Worm (Caenorhabditis elegans) whole organism, late embryonic: ENCODE data around the gene col-154.

Experiments
- C08G9.2 ChIP-seq: sonication (generic microtip); optimal IDR thresholded peaks from 2 replicates; lab custom pipeline; 2016; ENCODE audit warnings: mild to moderate bottlenecking, missing genetic modification characterization, moderate library complexity, missing compliant biosample characterization
- C38D4.7 ChIP-seq: fragments of 200-800 bp; sonication (Bioruptor generic); optimal IDR thresholded peaks from 2 replicates; lab custom pipeline; 2018; ENCODE audit warnings: mild to moderate bottlenecking, missing genetic modification characterization, moderate library complexity, missing compliant biosample characterization
- F13H6.1 ChIP-seq: sonication (generic microtip); optimal IDR thresholded peaks from 2 replicates; lab custom pipeline; 2016; ENCODE audit warnings: missing genetic modification characterization, missing compliant biosample characterization
- K02D7.2 ChIP-seq: sonication (generic microtip); optimal IDR thresholded peaks from 2 replicates; lab custom pipeline; 2017; ENCODE audit warnings: mild to moderate bottlenecking, missing genetic modification characterization, missing compliant biosample characterization
- T23F11.4 ChIP-seq: fragments of 200-800 bp; sonication (Bioruptor generic); optimal IDR thresholded peaks from 2 replicates; lab custom pipeline; 2018; ENCODE audit warnings: mild to moderate bottlenecking, missing genetic modification characterization, missing compliant biosample characterization
- Y22D7AL.16 ChIP-seq: sonication (generic microtip); optimal IDR thresholded peaks from 2 replicates; lab custom pipeline; 2016; ENCODE audit warnings: missing genetic modification characterization, missing compliant biosample characterization
- ceh-18 ChIP-seq: sonication (generic microtip); optimal IDR thresholded peaks from 2 replicates; lab custom pipeline; 2016; ENCODE audit warnings: missing genetic modification characterization, missing compliant biosample characterization
- ceh-2 ChIP-seq: sonication (generic microtip); optimal IDR thresholded peaks from 2 replicates; lab custom pipeline; 2016; ENCODE audit warnings: missing genotype, missing genetic modification characterization, missing compliant biosample characterization
- ceh-22 ChIP-seq: sonication (generic microtip); optimal IDR thresholded peaks from 2 replicates; lab custom pipeline; 2017; ENCODE audit warnings: missing biosample characterization, missing genetic modification characterization
- ceh-24 ChIP-seq: sonication (generic microtip); optimal IDR thresholded peaks from 2 replicates; lab custom pipeline; 2016; ENCODE audit warnings: mild to moderate bottlenecking, missing genetic modification characterization, missing compliant biosample characterization
- ceh-31 ChIP-seq: sonication (generic microtip); optimal IDR thresholded peaks from 2 replicates; lab custom pipeline; 2016; ENCODE audit warnings: missing genetic modification characterization, missing compliant biosample characterization
- ceh-48 ChIP-seq: sonication (generic microtip); optimal IDR thresholded peaks from 2 replicates; lab custom pipeline; 2016; ENCODE audit warnings: missing genetic modification characterization, inconsistent platforms, missing compliant biosample characterization
- ceh-6 ChIP-seq: fragments of 200-800 bp; sonication (Bioruptor generic); optimal IDR thresholded peaks from 2 replicates; lab custom pipeline; 2018; ENCODE audit warnings: mild to moderate bottlenecking, missing genetic modification characterization, missing compliant biosample characterization
- ceh-9 ChIP-seq: sonication (generic microtip); optimal IDR thresholded peaks from 2 replicates; lab custom pipeline; 2016; ENCODE audit warnings: mild to moderate bottlenecking, missing genetic modification characterization, inconsistent platforms, missing compliant biosample characterization
- che-1 ChIP-seq: sonication (generic microtip); optimal IDR thresholded peaks from 2 replicates; lab custom pipeline; 2016; ENCODE audit warnings: mild to moderate bottlenecking, missing genetic modification characterization, missing compliant biosample characterization
- elt-2 ChIP-seq: sonication (generic microtip); optimal IDR thresholded peaks from 2 replicates; lab custom pipeline; 2016; ENCODE audit warnings: missing genetic modification reagents, missing genetic modification characterization, missing compliant biosample characterization
- ets-4 ChIP-seq: sonication (generic microtip); optimal IDR thresholded peaks from 2 replicates; lab custom pipeline; 2016; ENCODE audit warnings: missing genetic modification characterization, missing compliant biosample characterization
- fax-1 ChIP-seq: sonication (generic microtip); optimal IDR thresholded peaks from 2 replicates; lab custom pipeline; 2016; ENCODE audit warnings: missing genotype, missing genetic modification characterization, missing compliant biosample characterization
- fkh-10 ChIP-seq: fragments of 150-350 bp; optimal IDR thresholded peaks from 2 replicates; lab custom pipeline; 2014; ENCODE audit warnings: missing biosample characterization, missing genetic modification reagents, missing genetic modification characterization
- fkh-6 ChIP-seq: sonication (generic microtip); optimal IDR thresholded peaks from 2 replicates; lab custom pipeline; 2016; ENCODE audit warnings: missing genetic modification characterization, missing compliant biosample characterization
- hlh-30 ChIP-seq: sonication (generic microtip); optimal IDR thresholded peaks from 2 replicates; lab custom pipeline; 2017; ENCODE audit warnings: antibody characterized with exemption, missing genetic modification characterization, missing compliant biosample characterization; ENCODE audit not compliant: insufficient read depth
- hlh-6 ChIP-seq: sonication (generic microtip); optimal IDR thresholded peaks from 2 replicates; lab custom pipeline; 2016; ENCODE audit warnings: missing genotype, missing genetic modification characterization, missing compliant biosample characterization
- hlh-8 ChIP-seq: sonication (generic microtip); optimal IDR thresholded peaks from 2 replicates; lab custom pipeline; 2016; ENCODE audit warnings: missing genotype, missing genetic modification characterization, missing compliant biosample characterization
- mec-3 ChIP-seq: sonication (generic microtip); optimal IDR thresholded peaks from 2 replicates; lab custom pipeline; 2016; ENCODE audit warnings: borderline replicate concordance, missing genetic modification characterization, missing compliant biosample characterization
- nfya-1 ChIP-seq: sonication (generic microtip); optimal IDR thresholded peaks from 2 replicates; lab custom pipeline; 2017; ENCODE audit warnings: missing genetic modification characterization, mild to moderate bottlenecking, missing compliant biosample characterization, antibody characterized with exemption, moderate library complexity
- nhr-11 ChIP-seq: fragments of 150-350 bp; optimal IDR thresholded peaks from 2 replicates; lab custom pipeline; 2014; ENCODE audit warnings: missing biosample characterization, missing genetic modification characterization
- nhr-232 ChIP-seq: sonication (generic microtip); optimal IDR thresholded peaks from 2 replicates; lab custom pipeline; 2016; ENCODE audit warnings: missing genetic modification characterization, missing compliant biosample characterization
- odd-2 ChIP-seq: sonication (generic microtip); optimal IDR thresholded peaks from 2 replicates; lab custom pipeline; 2017; ENCODE audit warnings: antibody characterized with exemption, mild to moderate bottlenecking, missing genetic modification characterization, missing compliant biosample characterization
- pag-3 ChIP-seq: sonication (generic microtip); optimal IDR thresholded peaks from 2 replicates; lab custom pipeline; 2016; ENCODE audit warnings: missing compliant biosample characterization, missing genetic modification characterization, borderline replicate concordance
- pat-9 ChIP-seq: fragments of 200-800 bp; sonication (Bioruptor generic); optimal IDR thresholded peaks from 2 replicates; lab custom pipeline; 2018; ENCODE audit warnings: mild to moderate bottlenecking, missing genetic modification characterization, moderate library complexity, missing compliant biosample characterization
- pax-1 ChIP-seq: fragments of 150-350 bp; optimal IDR thresholded peaks from 2 replicates; lab custom pipeline; 2014; ENCODE audit warnings: missing biosample characterization, missing genetic modification characterization
- pha-4 ChIP-seq: fragments of 150-350 bp; optimal IDR thresholded peaks from 2 replicates; lab custom pipeline; 2018; ENCODE audit warnings: missing biosample characterization, missing genetic modification reagents, missing genetic modification characterization
- pros-1 ChIP-seq: fragments of 150-350 bp; optimal IDR thresholded peaks from 2 replicates; lab custom pipeline; 2014; ENCODE audit warnings: missing biosample characterization, missing genetic modification reagents, missing genetic modification characterization
- ref-2 ChIP-seq: sonication (generic microtip); optimal IDR thresholded peaks from 2 replicates; lab custom pipeline; 2016; ENCODE audit warnings: missing genetic modification characterization, missing compliant biosample characterization
- rnt-1 ChIP-seq: sonication (generic microtip); optimal IDR thresholded peaks from 2 replicates; lab custom pipeline; 2016; ENCODE audit warnings: missing genetic modification characterization, missing compliant biosample characterization
- sdc-2 ChIP-seq: sonication (generic microtip); optimal IDR thresholded peaks from 2 replicates; lab custom pipeline; 2016; ENCODE audit warnings: missing genotype, missing genetic modification characterization, missing compliant biosample characterization
- sox-4 ChIP-seq: sonication (generic microtip); optimal IDR thresholded peaks from 2 replicates; lab custom pipeline; 2017; ENCODE audit warnings: mild to moderate bottlenecking, missing genetic modification characterization, inconsistent platforms, missing compliant biosample characterization
- ttx-3 ChIP-seq: sonication (generic microtip); optimal IDR thresholded peaks from 2 replicates; lab custom pipeline; 2016; ENCODE audit warnings: missing genetic modification reagents, missing genetic modification characterization, missing compliant biosample characterization
- unc-3 ChIP-seq, 2 experiments: fragments of 200-800 bp in 1 of 2; sonication (Bioruptor generic) in 1 of 2; sonication (generic microtip) in 1 of 2; conservative IDR thresholded peaks in 1 of 2; optimal IDR thresholded peaks in 1 of 2; 2 replicates each; pipeline versions ENCODE4 v1.3.6 to Lab custom; 2016 to 2022; ENCODE audit warnings: missing compliant biosample characterization in 2 of 2, missing genetic modification characterization in 2 of 2, missing genetic modification reagents in 1 of 2
- unc-42 ChIP-seq: sonication (generic microtip); optimal IDR thresholded peaks from 2 replicates; lab custom pipeline; 2016; ENCODE audit warnings: missing genotype, missing genetic modification characterization, missing compliant biosample characterization
- unc-55 ChIP-seq: sonication (generic microtip); optimal IDR thresholded peaks from 2 replicates; lab custom pipeline; 2017; ENCODE audit warnings: missing biosample characterization, missing genetic modification reagents, missing genetic modification characterization
- zip-5 ChIP-seq: sonication (generic microtip); optimal IDR thresholded peaks from 2 replicates; lab custom pipeline; 2016; ENCODE audit warnings: missing genetic modification characterization, missing compliant biosample characterization
- ztf-16 ChIP-seq: sonication (generic microtip); optimal IDR thresholded peaks from 2 replicates; lab custom pipeline; 2017; ENCODE audit warnings: missing genetic modification characterization, missing compliant biosample characterization

col-154 gene

DNA sequence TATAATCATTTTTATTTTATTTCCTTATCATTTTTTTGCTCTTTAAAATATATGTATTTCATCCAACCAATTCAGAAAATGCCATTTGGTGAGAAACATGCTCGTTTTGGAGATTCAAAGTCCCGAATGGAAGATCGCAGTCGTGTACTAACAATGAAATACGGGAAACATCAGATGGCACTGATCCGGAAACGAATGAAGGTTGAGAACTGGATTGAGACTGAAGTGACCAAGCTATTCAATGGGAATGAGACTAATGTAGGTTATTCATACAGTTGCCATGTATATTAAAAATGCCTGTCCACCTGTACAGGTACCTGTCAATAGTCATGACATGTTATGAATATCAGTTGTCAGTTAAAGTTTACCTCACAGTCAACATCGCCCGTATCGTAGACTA lies 2.1 kb upstream of the col-154 start, which contains the start of gene F55C10.5:
TSS of gene F55C10.5 (plus strand) at position 74 of the 400 bp plus-strand sequence.
- TF ChIP-seq ref-2, result no peak
- TF ChIP-seq ceh-2 (tag; lab: Kevin White, UChicago), result no peak
- no peak for TF ChIP-seq hlh-8
- no peak for TF ChIP-seq nfya-1 (tag; lab: Kevin White, UChicago)
- no peak for TF ChIP-seq ceh-9 (tag; lab: Kevin White, UChicago)
- TF ChIP-seq ttx-3 (tag; lab: Kevin White, UChicago), result no peak
- TF ChIP-seq sox-4 (tag; lab: Kevin White, UChicago), result no peak
- no peak for TF ChIP-seq ceh-6 (GFP tag; lab: Kevin White, UChicago)
- no peak for TF ChIP-seq pros-1
- no peak for TF ChIP-seq odd-2
- TF ChIP-seq ets-4, result no peak
- no peak for TF ChIP-seq ceh-22 (tag; lab: Kevin White, UChicago)
- no peak for TF ChIP-seq unc-55
- TF ChIP-seq hlh-30, result no peak
- TF ChIP-seq, all 69 proteins: peak for 0

ce11 chrV:11386428-11386827 lies 1.3 kb downstream of the col-154 start, which contains the start of gene F55C10.4:
Gene F55C10.4, plus strand, starts transcription at chrV:11386728.
- TF ChIP-seq ceh-18 (tag; lab: Kevin White, UChicago) (no peak), mec-3 (no peak), nfya-1 (tag; lab: Kevin White, UChicago) (no peak), ceh-9 (tag; lab: Kevin White, UChicago) (no peak), unc-55 (no peak), sdc-2 (tag; lab: Kevin White, UChicago) (no peak), hlh-6 (tag; lab: Kevin White, UChicago) (no peak), ets-4 (no peak), ceh-6 (GFP tag; lab: Kevin White, UChicago) (no peak), hlh-8 (no peak), pax-1 (tag; lab: Kevin White, UChicago) (no peak), ceh-31 (tag; lab: Kevin White, UChicago) (no peak), fkh-10 (no peak)

- TF ChIP-seq ttx-3 (tag; lab: Kevin White, UChicago), result no peak
- no peak for TF ChIP-seq elt-2 (tag; lab: Kevin White, UChicago)
- TF ChIP-seq fax-1 (tag; lab: Kevin White, UChicago), result no peak
- TF ChIP-seq rnt-1 (tag; lab: Kevin White, UChicago), result no peak
- TF ChIP-seq ceh-48 (tag; lab: Kevin White, UChicago), result no peak
- no peak for TF ChIP-seq K02D7.2
- TF ChIP-seq F13H6.1 (tag; lab: Kevin White, UChicago), result no peak
- TF ChIP-seq mec-3, result no peak
- TF ChIP-seq fkh-6 (tag; lab: Kevin White, UChicago), result no peak
- no peak for TF ChIP-seq pat-9
- no peak for TF ChIP-seq pax-1 (tag; lab: Kevin White, UChicago)
- TF ChIP-seq unc-3 (GFP tag; conservative IDR thresholded peaks at IDR 0.05; lab: Robert Waterston, UW), result no peak
- TF ChIP-seq unc-3 (tag; optimal IDR thresholded peaks at IDR 0.05; lab: Kevin White, UChicago), result no peak
- TF ChIP-seq ceh-18 (tag; lab: Kevin White, UChicago), result no peak
Measured at ce11 chrV:11389776-11390175, 4.6 kb downstream of the col-154 start, which contains the start of gene col-155. Gene col-155, minus strand, starts transcription at chrV:11389876.

DNA sequence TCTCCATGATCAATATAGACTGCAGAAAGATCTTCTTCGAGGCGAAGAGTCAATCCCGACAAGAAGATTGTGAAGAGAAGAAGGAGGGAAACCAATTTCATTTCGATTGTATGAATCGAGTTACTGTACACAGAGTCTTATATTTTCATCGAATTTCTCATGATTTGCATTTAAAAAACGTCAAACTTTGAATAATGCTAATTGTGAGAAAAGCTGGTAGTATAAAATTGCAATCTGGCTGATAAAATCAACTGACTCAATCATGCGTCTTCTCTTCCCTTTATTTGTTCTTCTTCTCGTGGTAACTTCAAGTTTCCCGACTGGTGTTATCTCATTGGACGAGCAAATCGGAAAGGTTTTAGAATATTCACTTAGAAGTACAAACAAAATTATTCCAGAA lies 5.2 kb downstream of the col-154 start, which contains the start of the genes K03B8.11 and K03B8.14:
TSS of gene K03B8.11 (minus strand) at position 101 of the 400 bp plus-strand sequence.
TSS of gene K03B8.14 (plus strand) at position 110 of the 400 bp plus-strand sequence.
- TF ChIP-seq che-1 (no peak), ztf-16 (tag; lab: Kevin White, UChicago) (no peak), elt-2 (tag; lab: Kevin White, UChicago) (no peak), C08G9.2 (tag; lab: Kevin White, UChicago) (no peak), fax-1 (tag; lab: Kevin White, UChicago) (no peak), nfya-1 (tag; lab: Kevin White, UChicago) (no peak), pha-4 (no peak), Y22D7AL.16 (tag; lab: Kevin White, UChicago) (no peak), unc-42 (tag; lab: Kevin White, UChicago) (no peak), unc-3 (GFP tag; conservative IDR thresholded peaks at IDR 0.05; lab: Robert Waterston, UW) (no peak), unc-3 (tag; optimal IDR thresholded peaks at IDR 0.05; lab: Kevin White, UChicago) (no peak), zip-5 (no peak), pag-3 (tag; lab: Kevin White, UChicago) (no peak), ceh-18 (tag; lab: Kevin White, UChicago) (no peak), ceh-24 (tag; lab: Kevin White, UChicago) (no peak), ets-4 (no peak), C38D4.7 (no peak), T23F11.4 (GFP tag; lab: Kevin White, UChicago) (no peak), nhr-232 (tag; lab: Kevin White, UChicago) (no peak), ref-2 (no peak), nhr-11 (tag; lab: Kevin White, UChicago) (no peak)
